Fruit fly (Drosophila melanogaster) whole organism, embryonic: ENCODE data around the gene CG43127.

Source experiments
- CG13775 ChIP-seq: fragments of 200-800 bp; sonication (Bioruptor generic); optimal IDR thresholded peaks from 3 replicates; lab custom pipeline; 2017; ENCODE audit warnings: missing biosample characterization, mild to moderate bottlenecking, missing genetic modification characterization
- CG14860 ChIP-seq: fragments of 200-800 bp; sonication (Bioruptor generic); IDR thresholded peaks from 3 replicates; pipeline ENCODE4 v1.3.6; 2022; ENCODE audit warnings: missing biosample characterization, missing genetic modification characterization; ENCODE audit not compliant: partially characterized antibody
- CG15011 ChIP-seq: fragments of 200-800 bp; sonication (Bioruptor generic); optimal IDR thresholded peaks from 3 replicates; lab custom pipeline; 2018; ENCODE audit warnings: missing biosample characterization, mild to moderate bottlenecking, missing genetic modification characterization
- CG1603 ChIP-seq: fragments of 200-800 bp; sonication (Bioruptor generic); optimal IDR thresholded peaks from 2 replicates; lab custom pipeline; 2019; ENCODE audit warnings: missing biosample characterization, mild to moderate bottlenecking, missing genetic modification characterization, moderate library complexity
- CG2116 ChIP-seq: fragments of 200-800 bp; sonication (Bioruptor generic); optimal IDR thresholded peaks from 3 replicates; lab custom pipeline; 2018; ENCODE audit warnings: missing biosample characterization, mild to moderate bottlenecking, missing genetic modification characterization
- CG31224 ChIP-seq: fragments of 200-800 bp; sonication (Bioruptor generic); IDR thresholded peaks from 2 replicates; pipeline ENCODE4 v1.3.6; 2022; ENCODE audit warnings: missing biosample characterization, missing genetic modification characterization
- CG32532 ChIP-seq: fragments of 200-800 bp; sonication (Bioruptor generic); IDR thresholded peaks from 2 replicates; pipeline ENCODE4 v1.3.6; 2022; ENCODE audit warnings: missing biosample characterization, missing genetic modification characterization
- CG3407 ChIP-seq: fragments of 200-800 bp; sonication (Bioruptor generic); optimal IDR thresholded peaks from 2 replicates; lab custom pipeline; 2018; ENCODE audit warnings: missing biosample characterization, mild to moderate bottlenecking, missing genetic modification characterization
- CG4854 ChIP-seq: fragments of 200-800 bp; sonication (Bioruptor generic); optimal IDR thresholded peaks from 2 replicates; lab custom pipeline; 2016; ENCODE audit warnings: missing biosample characterization, missing genetic modification characterization, inconsistent platforms
- CG6272 ChIP-seq: fragments of 200-800 bp; sonication (Bioruptor generic); IDR thresholded peaks from 2 replicates; pipeline ENCODE4 v1.3.6; 2022; ENCODE audit warnings: missing biosample characterization, missing genetic modification characterization
- CG6854 ChIP-seq: fragments of 200-800 bp; sonication (Bioruptor generic); optimal IDR thresholded peaks from 3 replicates; lab custom pipeline; 2017; ENCODE audit warnings: missing biosample characterization, mild to moderate bottlenecking, missing genetic modification characterization
- CG7357 ChIP-seq: fragments of 200-800 bp; sonication (Bioruptor generic); IDR thresholded peaks from 3 replicates; pipeline ENCODE4 v1.3.6; 2022; ENCODE audit warnings: missing biosample characterization, missing genetic modification characterization
- CG7786 ChIP-seq: fragments of 200-800 bp; sonication (Bioruptor generic); optimal IDR thresholded peaks from 2 replicates; lab custom pipeline; 2016; ENCODE audit warnings: missing biosample characterization, missing genetic modification characterization
- CG8924 ChIP-seq: fragments of 200-800 bp; optimal IDR thresholded peaks from 3 replicates; lab custom pipeline; 2019; ENCODE audit warnings: missing biosample characterization, mild to moderate bottlenecking, missing genetic modification characterization, moderate library complexity
- CkIIα-i1 ChIP-seq: fragments of 200-800 bp; sonication (Bioruptor generic); IDR thresholded peaks from 2 replicates; pipeline ENCODE4 v1.3.6; 2022; ENCODE audit warnings: missing biosample characterization, missing genetic modification characterization
- Dad ChIP-seq: fragments of 200-800 bp; sonication (Bioruptor generic); optimal IDR thresholded peaks from 3 replicates; lab custom pipeline; 2016; ENCODE audit warnings: missing biosample characterization, missing genetic modification characterization
- Deaf1 ChIP-seq: fragments of 200-800 bp; optimal IDR thresholded peaks from 3 replicates; lab custom pipeline; 2019; ENCODE audit warnings: missing biosample characterization, mild to moderate bottlenecking, missing genetic modification characterization, moderate library complexity
- Gsc ChIP-seq: fragments of 200-800 bp; sonication (Bioruptor generic); IDR thresholded peaks from 2 replicates; pipeline ENCODE4 v1.3.6; 2022; ENCODE audit warnings: missing biosample characterization, missing genetic modification characterization
- Hr39 ChIP-seq: fragments of >200 bp; optimal IDR thresholded peaks from 2 replicates; lab custom pipeline; 2017
- Hr78 ChIP-seq, 2 experiments: fragments of 200-800 bp in 1 of 2; fragments of >200 bp in 1 of 2; sonication (Bioruptor generic) in 1 of 2; optimal IDR thresholded peaks; 2 replicates each; lab custom pipeline; 2017 to 2019; ENCODE audit warnings: missing biosample characterization in 2 of 2, missing genetic modification characterization in 2 of 2, mild to moderate bottlenecking in 1 of 2, moderate library complexity in 1 of 2
- Jarid2 ChIP-seq: fragments of 200-800 bp; sonication (Bioruptor generic); optimal IDR thresholded peaks from 3 replicates; lab custom pipeline; 2017; ENCODE audit warnings: mild to moderate bottlenecking, missing biosample characterization, missing genetic modification reagents, missing genetic modification characterization
- Nf-YB ChIP-seq: fragments of 200-800 bp; sonication (Bioruptor generic); optimal IDR thresholded peaks from 3 replicates; lab custom pipeline; 2019; ENCODE audit warnings: missing biosample characterization, mild to moderate bottlenecking, missing genetic modification characterization, moderate library complexity
- Oaz ChIP-seq: fragments of 200-800 bp; sonication (Bioruptor generic); IDR thresholded peaks from 2 replicates; pipeline ENCODE4 v1.3.6; 2022; ENCODE audit warnings: missing biosample characterization, missing genetic modification characterization
- Opbp ChIP-seq: fragments of 200-800 bp; sonication (Bioruptor generic); IDR thresholded peaks from 3 replicates; pipeline ENCODE4 v1.3.6; 2022; ENCODE audit warnings: missing biosample characterization, missing genetic modification characterization; ENCODE audit not compliant: partially characterized antibody
- Scr ChIP-seq: fragments of 200-800 bp; sonication (Bioruptor generic); IDR thresholded peaks from 2 replicates; pipeline ENCODE4 v1.3.6; 2022; ENCODE audit warnings: missing biosample characterization, missing genetic modification characterization; ENCODE audit not compliant: partially characterized antibody
- Sin3A ChIP-seq: fragments of >200 bp; optimal IDR thresholded peaks from 2 replicates; lab custom pipeline; 2018
- Sry-β ChIP-seq: fragments of 200-800 bp; sonication (Bioruptor generic); optimal IDR thresholded peaks from 2 replicates; lab custom pipeline; 2018; ENCODE audit warnings: missing biosample characterization, mild to moderate bottlenecking, missing genetic modification characterization, moderate library complexity
- abd-A ChIP-seq: fragments of 200-800 bp; sonication (Bioruptor generic); optimal IDR thresholded peaks from 3 replicates; lab custom pipeline; 2019; ENCODE audit warnings: missing biosample characterization, mild to moderate bottlenecking, missing genetic modification characterization, moderate library complexity
- ac ChIP-seq: fragments of 200-800 bp; sonication (Bioruptor generic); optimal IDR thresholded peaks from 3 replicates; lab custom pipeline; 2017; ENCODE audit warnings: missing biosample characterization, mild to moderate bottlenecking, missing genetic modification characterization
- br ChIP-seq: fragments of >200 bp; optimal IDR thresholded peaks from 2 replicates; lab custom pipeline; 2017
- cg ChIP-seq: fragments of 200-800 bp; sonication (Bioruptor generic); optimal IDR thresholded peaks from 3 replicates; lab custom pipeline; 2019; ENCODE audit warnings: missing biosample characterization, mild to moderate bottlenecking, missing genetic modification characterization, moderate library complexity
- croc ChIP-seq: fragments of 200-800 bp; sonication (Bioruptor generic); conservative IDR thresholded peaks from 3 replicates; pipeline ENCODE4 v1.3.6; 2022; ENCODE audit warnings: missing biosample characterization, missing genetic modification characterization
- crol ChIP-seq: fragments of 200-800 bp; sonication (Bioruptor generic); IDR thresholded peaks from 2 replicates; pipeline ENCODE4 v1.3.6; 2022; ENCODE audit warnings: missing biosample characterization, missing genetic modification characterization
- eve ChIP-seq, 2 experiments: fragments of >200 bp; optimal IDR thresholded peaks; 2 replicates each; lab custom pipeline; 2017; ENCODE audit warnings: missing biosample characterization in 2 of 2, missing genetic modification characterization in 2 of 2
- grn ChIP-seq: fragments of 200-800 bp; sonication (Bioruptor generic); optimal IDR thresholded peaks from 3 replicates; lab custom pipeline; 2017; ENCODE audit warnings: missing biosample characterization, missing genetic modification characterization
- hbn ChIP-seq: fragments of 200-800 bp; sonication (Bioruptor generic); IDR thresholded peaks from 2 replicates; pipeline ENCODE4 v1.3.6; 2022; ENCODE audit warnings: missing biosample characterization, missing genetic modification characterization; ENCODE audit not compliant: partially characterized antibody
- hth ChIP-seq: fragments of >200 bp; optimal IDR thresholded peaks from 2 replicates; lab custom pipeline; 2017; ENCODE audit warnings: inconsistent platforms
- jing ChIP-seq: fragments of 200-800 bp; sonication (Bioruptor generic); optimal IDR thresholded peaks from 2 replicates; lab custom pipeline; 2018; ENCODE audit warnings: missing biosample characterization, mild to moderate bottlenecking, missing genetic modification characterization
- lola ChIP-seq, 3 experiments: fragments of >200 bp in 2 of 3; fragments of 200-800 bp in 1 of 3; sonication (Bioruptor generic) in 1 of 3; optimal IDR thresholded peaks; 2 replicates each; lab custom pipeline; 2017 to 2019; ENCODE audit warnings: missing biosample characterization in 3 of 3, missing genetic modification characterization in 3 of 3, mild to moderate bottlenecking in 1 of 3, moderate library complexity in 1 of 3
- mld ChIP-seq: fragments of 200-800 bp; sonication (Bioruptor generic); IDR thresholded peaks from 3 replicates; pipeline ENCODE4 v1.3.6; 2022; ENCODE audit warnings: missing biosample characterization, missing genetic modification characterization; ENCODE audit not compliant: partially characterized antibody
- odd ChIP-seq: fragments of 200-800 bp; sonication (Bioruptor generic); optimal IDR thresholded peaks from 2 replicates; lab custom pipeline; 2017; ENCODE audit warnings: missing biosample characterization, mild to moderate bottlenecking, missing genetic modification characterization
- pita ChIP-seq: fragments of 200-800 bp; sonication (Bioruptor generic); optimal IDR thresholded peaks from 2 replicates; lab custom pipeline; 2017; ENCODE audit warnings: missing biosample characterization, mild to moderate bottlenecking, missing genetic modification characterization
- prd ChIP-seq, 3 experiments: fragments of >200 bp in 2 of 3; fragments of 200-800 bp in 1 of 3; sonication (Bioruptor generic) in 1 of 3; optimal IDR thresholded peaks in 2 of 3; IDR thresholded peaks in 1 of 3; 2 replicates in 2 of 3; 3 replicates in 1 of 3; pipeline versions ENCODE4 v1.3.6 to Lab custom; 2017 to 2022; ENCODE audit warnings: missing biosample characterization in 1 of 3, missing genetic modification characterization in 1 of 3
- slp2 ChIP-seq: fragments of 200-800 bp; sonication (Bioruptor generic); optimal IDR thresholded peaks from 2 replicates; lab custom pipeline; 2016; ENCODE audit warnings: missing biosample characterization, missing genetic modification characterization
- sug ChIP-seq: fragments of 200-800 bp; optimal IDR thresholded peaks from 2 replicates; lab custom pipeline; 2019; ENCODE audit warnings: missing biosample characterization, mild to moderate bottlenecking, missing genetic modification characterization, moderate library complexity
- toy ChIP-seq: fragments of 200-800 bp; sonication (Bioruptor generic); IDR thresholded peaks from 2 replicates; pipeline ENCODE4 v1.3.6; 2022; ENCODE audit warnings: missing biosample characterization, missing genetic modification characterization
- tx ChIP-seq: fragments of 200-800 bp; sonication (Bioruptor generic); optimal IDR thresholded peaks from 2 replicates; lab custom pipeline; 2016; ENCODE audit warnings: missing biosample characterization, missing genetic modification characterization

Gene CG43127

dm6 chr3L:10665433-10666150 is 40.2 kb upstream of the CG43127 start (continued):
- TF ChIP-seq CG6854 (GFP tag; lab: Kevin White, UChicago): peak; percentile 97
- TF ChIP-seq, all 482 proteins: peak for 426

dm6 chr3L:10664511-10665062 is 39.2 kb upstream of the CG43127 start, which contains the start of gene simj:
TSS of gene simj (plus strand) at chr3L:10664739.
- TF ChIP-seq croc (GFP tag; lab: Robert Waterston, UW) (no peak), Hr78 (GFP tag; optimal IDR thresholded peaks at IDR 0.05; lab: Kevin White, UChicago) (no peak), hth (lab: Kevin White, UChicago) (no peak), Gsc (GFP tag; lab: Robert Waterston, UW) (no peak), slp2 (GFP tag; lab: Kevin White, UChicago) (peak; percentile 4), CG6272 (GFP tag; lab: Robert Waterston, UW) (peak; percentile 46), CG31224 (no peak), Oaz (GFP tag; lab: Robert Waterston, UW) (no peak), crol (GFP tag; lab: Robert Waterston, UW) (peak; percentile 7; the same call in 1 of the 2 replicates), hbn (GFP tag; lab: Robert Waterston, UW) (peak; percentile 88), CG8924 (tag; lab: Kevin White, UChicago) (peak; percentile 81), lola (GFP tag; optimal IDR thresholded peaks at IDR 0.05; lab: Kevin White, UChicago) (peak in 1 of 3 experiments; percentile 41), jing (GFP tag; lab: Kevin White, UChicago) (no peak), Dad (GFP tag; lab: Kevin White, UChicago) (peak; percentile 77), Nf-YB (GFP tag; lab: Kevin White, UChicago) (peak; percentile 19), Jarid2 (GFP tag; lab: Kevin White, UChicago) (peak; percentile 88), CG1603 (peak; percentile 89), Sry-β (GFP tag; lab: Kevin White, UChicago) (no peak), cg (peak; percentile 94), CG32532 (peak; percentile 66), Scr (GFP tag; lab: Robert Waterston, UW) (peak; percentile 87), mld (peak; percentile 69; the same call in 1 of the 3 replicates), br (no peak), odd (peak; percentile 42), CG14860 (GFP tag; lab: Robert Waterston, UW) (peak; percentile 55; the same call in 1 of the 3 replicates), sug (tag; lab: Kevin White, UChicago) (peak; percentile 64), CG15011 (no peak), pita (peak; percentile 73), tx (peak; percentile 22), Deaf1 (tag; lab: Kevin White, UChicago) (peak; percentile 60), CG7786 (peak; percentile 48), Opbp (GFP tag; lab: Robert Waterston, UW) (peak; percentile 94), CG7357 (GFP tag; lab: Robert Waterston, UW) (no peak), CG4854 (GFP tag; lab: Kevin White, UChicago) (no peak), grn (GFP tag; lab: Kevin White, UChicago) (peak; percentile 68), CkIIα-i1 (no peak), Sin3A (lab: Kevin White, UChicago) (peak; percentile 10), CG3407 (no peak), Hr39 (no peak), abd-A (tag; lab: Kevin White, UChicago) (peak; percentile 73), ac (GFP tag; lab: Kevin White, UChicago) (no peak), CG13775 (no peak), toy (GFP tag; lab: Robert Waterston, UW) (no peak), CG2116 (GFP tag; lab: Kevin White, UChicago) (peak; percentile 65), prd (optimal IDR thresholded peaks at IDR 0.05; lab: Kevin White, UChicago) (no peak), prd (GFP tag; IDR thresholded peaks at IDR 0.05; lab: Robert Waterston, UW) (0 out of 3 replicates have a peak, but pooled peaks have one; percentile 8), eve (GFP tag; optimal IDR thresholded peaks at IDR 0.05; lab: Kevin White, UChicago) (peak in 1 of 2 experiments; percentile 76)
